Fruit fly (Drosophila melanogaster) whole organism, larva: Measurements from ENCODE around the gene IFT46.

Experiments used
- noc ChIP-seq: fragments of 200-800 bp; sonication (Bioruptor generic); optimal IDR thresholded peaks from 3 replicates; lab custom pipeline; 2019; ENCODE audit warnings: missing biosample characterization, mild to moderate bottlenecking, missing genetic modification characterization, moderate library complexity

Gene IFT46

DNA sequence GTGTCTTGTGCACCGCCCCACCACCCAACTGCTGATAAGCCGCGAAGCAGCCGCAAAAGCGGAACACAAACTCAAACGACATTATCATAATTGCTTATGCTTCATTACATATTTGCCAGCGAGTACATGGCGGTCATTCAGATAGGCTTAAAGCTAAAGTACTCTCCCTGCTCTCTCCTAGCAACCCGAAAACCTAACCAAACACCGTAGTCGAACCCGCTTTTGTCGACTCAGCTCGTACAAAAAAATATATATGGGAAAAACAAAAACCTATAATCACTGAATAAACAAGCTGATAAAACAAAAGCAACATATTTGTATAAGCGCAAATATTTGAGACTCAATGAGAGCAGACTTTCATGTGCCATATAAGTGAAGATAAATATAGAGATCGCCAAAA lies 11.1 kb upstream of the IFT46 start:
- peak; percentile 66 for TF ChIP-seq noc (tag; lab: Kevin White, UChicago)

DNA sequence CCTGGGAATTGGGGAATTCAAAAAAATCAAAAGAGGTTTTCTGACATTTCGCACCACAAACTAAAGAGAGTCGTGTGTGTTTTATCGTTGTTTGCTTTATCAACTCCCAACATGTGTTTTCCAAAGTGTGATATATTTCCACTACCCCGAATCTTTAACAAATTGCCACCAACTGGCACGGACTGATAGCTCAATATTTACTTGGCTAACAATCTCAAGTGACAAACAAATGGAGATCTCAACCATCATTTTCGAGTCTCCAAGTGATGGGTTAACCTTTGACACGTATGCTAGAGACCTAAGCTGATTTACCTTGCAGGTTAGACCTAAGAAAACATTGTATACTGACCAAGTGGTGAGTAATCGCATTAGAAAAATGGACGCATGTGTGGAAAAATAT lies 9.6 kb upstream of the IFT46 start:
- no peak for TF ChIP-seq noc (tag; lab: Kevin White, UChicago)

DNA sequence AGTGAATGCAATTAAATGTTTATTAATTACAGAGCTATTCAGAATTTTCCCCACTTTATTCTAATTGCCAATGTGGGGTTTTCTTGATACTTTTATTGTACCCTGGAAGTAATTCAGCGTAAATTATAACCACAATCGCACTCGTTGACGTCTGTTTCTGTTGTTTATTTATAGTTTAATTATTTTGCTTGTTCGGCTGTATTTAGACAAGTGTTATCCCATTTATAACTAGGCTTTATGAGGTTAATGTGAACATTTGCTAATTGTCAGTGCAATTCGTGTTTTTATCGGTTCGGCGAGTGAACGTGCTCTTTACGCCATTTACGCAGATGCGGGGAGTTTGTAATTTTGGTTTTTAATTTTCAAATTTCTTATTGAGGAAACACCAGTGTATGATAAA lies 9.1 kb upstream of the IFT46 start:
- peak; percentile 37 for TF ChIP-seq noc (tag; lab: Kevin White, UChicago)

DNA sequence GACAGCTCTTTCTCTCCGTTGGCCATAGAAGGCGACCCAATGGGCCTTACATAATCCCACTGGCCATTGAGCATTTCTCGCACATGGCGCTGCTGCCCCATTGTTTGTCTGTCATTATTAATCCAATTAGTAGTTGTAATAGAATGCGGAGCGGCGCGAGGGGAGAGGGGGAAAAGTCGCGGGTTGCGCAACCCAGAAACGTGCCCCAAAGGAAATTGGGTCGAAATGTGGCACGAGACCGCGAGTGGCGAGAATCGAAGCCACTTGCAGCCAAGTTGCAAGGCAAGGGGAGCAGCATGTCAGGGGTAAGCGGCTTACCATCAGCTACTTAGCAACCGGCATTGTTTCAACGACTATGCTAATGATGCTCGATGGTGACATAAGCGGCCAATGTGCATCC lies 8.5 kb upstream of the IFT46 start:
- TF ChIP-seq noc (tag; lab: Kevin White, UChicago): no peak

DNA sequence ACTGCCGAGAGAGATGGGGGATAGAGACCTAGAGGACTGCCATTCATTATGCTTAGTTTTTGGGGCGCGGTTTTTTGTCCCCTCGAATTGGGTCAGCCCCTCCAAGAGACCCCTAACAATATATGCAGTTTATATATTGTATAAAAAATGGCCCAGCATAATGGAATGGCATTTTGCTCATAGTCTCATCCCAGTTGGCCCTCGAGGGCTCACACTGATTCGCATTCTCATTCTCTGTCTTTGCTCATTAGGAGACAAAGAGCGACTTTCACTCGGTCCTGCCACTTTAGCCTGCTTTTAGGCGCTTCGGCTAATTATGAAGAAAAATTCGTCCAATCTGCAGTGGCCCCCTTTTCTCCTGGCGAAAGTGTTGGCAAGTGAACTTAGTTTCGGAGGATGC lies 7.5 kb upstream of the IFT46 start:
- TF ChIP-seq noc (tag; lab: Kevin White, UChicago): no peak

DNA sequence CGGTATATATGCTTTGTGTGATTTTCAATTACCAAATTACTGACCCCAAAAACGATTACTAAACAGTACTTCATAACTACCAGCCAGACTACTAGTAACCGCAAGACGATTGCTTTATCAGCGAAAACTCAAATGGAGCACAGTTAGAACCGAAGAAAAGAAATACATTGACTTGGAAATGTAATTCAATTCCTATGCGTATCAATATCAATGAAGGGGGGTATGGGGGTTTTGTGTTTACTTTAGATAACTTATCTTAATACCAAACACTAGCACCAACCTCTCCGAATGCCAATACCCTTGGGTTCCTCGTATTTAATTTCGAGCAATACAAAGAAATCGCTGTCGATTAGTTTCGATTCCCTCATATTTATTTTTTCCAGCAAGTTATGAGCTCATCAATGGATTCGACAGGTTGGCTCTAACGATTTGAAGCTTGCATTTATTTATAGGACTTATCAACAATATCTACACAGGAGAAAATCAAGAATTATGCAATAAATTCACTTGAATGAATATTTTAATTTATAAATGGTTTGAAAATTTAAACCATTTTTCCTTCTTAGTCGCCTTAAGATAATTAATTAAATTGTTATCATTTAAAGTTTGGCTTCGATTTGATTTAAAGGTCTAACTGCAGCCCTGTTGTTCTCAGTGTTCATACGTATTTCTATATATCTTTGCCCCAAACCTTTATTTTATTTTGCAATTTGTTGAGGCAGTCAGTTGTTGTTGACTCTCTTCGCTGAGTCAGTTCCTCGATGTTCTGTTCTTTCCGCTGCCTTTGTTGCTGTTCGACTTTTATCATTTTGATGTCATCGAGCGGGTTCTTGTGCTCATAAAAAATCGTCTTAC lies 5.7 kb upstream of the IFT46 start:
- TF ChIP-seq noc (tag; lab: Kevin White, UChicago): peak; percentile 96

DNA sequence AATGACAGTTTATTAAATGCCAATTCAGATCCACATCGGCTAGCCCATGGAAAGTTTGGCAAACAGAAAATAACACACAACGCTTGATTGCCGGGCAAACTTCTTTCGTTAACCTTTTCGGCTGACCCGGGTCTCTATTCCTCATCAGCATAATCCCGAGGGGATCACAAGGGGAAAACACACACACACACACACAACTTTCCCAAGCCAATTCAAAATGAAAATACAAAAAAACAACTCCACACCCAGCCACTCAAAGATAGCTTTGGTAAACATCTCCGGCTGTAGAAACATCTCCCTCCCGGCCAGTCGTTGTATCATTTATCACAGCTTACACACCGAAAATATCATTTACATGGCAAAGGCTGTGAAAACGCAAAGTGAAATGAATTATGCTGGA lies 4.2 kb upstream of the IFT46 start:
- TF ChIP-seq noc (tag; lab: Kevin White, UChicago): no peak

DNA sequence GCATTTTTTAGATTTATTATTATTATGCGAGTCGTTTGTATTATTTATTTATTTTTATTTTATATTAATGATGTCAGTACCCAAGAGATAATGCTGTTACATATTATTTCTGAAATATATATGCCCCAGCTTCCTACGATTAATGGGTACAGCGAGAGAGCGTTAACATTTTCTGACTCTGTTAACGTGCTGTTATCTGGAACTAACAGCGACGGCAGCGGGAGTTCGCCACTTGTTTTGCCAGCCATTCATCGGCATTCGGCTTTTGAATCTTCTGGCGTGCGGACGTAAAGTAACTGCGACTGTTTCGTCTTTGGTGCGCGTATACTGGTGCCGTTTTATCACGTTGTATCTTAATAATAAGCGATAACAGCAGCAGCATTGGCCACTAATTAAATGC lies 1.1 kb upstream of the IFT46 start, which contains the start of gene MESR3:
Gene MESR3, plus strand, starts transcription at position 254 of the 400 bp plus-strand sequence.
- TF ChIP-seq noc (tag; lab: Kevin White, UChicago): peak; percentile 19

DNA sequence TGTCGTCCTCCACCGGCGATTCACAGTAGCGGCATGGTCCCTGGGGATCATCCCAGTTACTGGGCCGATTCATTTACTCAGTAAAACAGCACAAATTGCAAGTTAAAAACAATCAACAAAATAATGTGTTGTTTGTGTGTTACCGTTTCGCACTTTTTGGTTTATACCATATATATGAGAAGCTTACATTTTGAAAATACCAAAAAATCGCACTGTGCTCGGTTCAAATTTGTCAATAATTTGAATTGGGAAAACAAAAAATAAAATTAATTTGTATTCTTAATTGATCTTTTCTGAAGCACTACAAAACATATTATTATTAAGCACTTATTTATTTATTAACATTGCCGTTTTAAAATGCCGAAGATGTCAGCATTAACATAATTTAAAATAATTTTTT lies 3.8 kb downstream of the IFT46 start, which contains the start of gene Atac2:
Gene Atac2, minus strand, starts transcription at position 144 of the 400 bp plus-strand sequence.
- TF ChIP-seq noc (tag; lab: Kevin White, UChicago): no peak

DNA sequence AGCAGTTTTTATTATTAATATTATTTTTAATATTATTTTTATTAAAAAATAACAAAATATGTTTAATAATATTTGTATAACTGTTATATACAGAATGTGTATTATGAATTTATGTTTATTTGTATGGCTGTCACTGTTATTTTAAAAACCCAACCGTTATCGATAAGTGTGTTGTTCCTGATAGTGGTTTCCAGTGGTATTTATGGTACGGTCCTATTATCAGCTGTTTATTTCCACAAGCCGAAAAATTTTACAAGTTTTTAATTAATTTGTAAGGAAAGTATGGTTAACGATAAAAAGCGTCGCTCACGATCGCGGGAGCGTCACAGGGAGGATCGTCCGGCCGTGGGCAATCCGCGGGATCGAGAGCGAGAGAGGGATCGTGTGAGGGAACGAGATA lies 9.3 kb downstream of the IFT46 start, which contains the start of gene CG10333:
Gene CG10333, plus strand, starts transcription at position 191 of the 400 bp plus-strand sequence.
- no peak for TF ChIP-seq noc (tag; lab: Kevin White, UChicago)

DNA sequence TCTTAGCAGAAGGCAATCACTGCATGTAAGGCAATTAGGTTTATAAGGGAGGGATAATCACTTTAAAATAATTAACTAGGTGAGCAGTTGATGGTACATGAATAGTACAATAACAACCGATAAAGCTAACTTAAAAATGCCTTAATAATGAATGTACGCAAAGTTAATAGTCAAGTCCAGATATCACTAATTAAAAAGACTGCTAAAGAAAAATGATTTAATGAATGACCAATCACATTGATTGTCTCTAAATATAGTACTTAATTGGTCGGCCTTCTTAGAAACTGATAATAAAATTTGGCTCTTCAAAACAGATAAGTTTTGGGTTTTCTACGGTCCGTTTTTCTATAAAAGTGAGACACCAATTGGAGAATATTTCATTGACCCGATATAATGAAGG lies 10.4 kb downstream of the IFT46 start, which contains the start of gene CG31789:
Gene CG31789, plus strand, starts transcription at position 380 of the 400 bp plus-strand sequence.
- TF ChIP-seq noc (tag; lab: Kevin White, UChicago): no peak

DNA sequence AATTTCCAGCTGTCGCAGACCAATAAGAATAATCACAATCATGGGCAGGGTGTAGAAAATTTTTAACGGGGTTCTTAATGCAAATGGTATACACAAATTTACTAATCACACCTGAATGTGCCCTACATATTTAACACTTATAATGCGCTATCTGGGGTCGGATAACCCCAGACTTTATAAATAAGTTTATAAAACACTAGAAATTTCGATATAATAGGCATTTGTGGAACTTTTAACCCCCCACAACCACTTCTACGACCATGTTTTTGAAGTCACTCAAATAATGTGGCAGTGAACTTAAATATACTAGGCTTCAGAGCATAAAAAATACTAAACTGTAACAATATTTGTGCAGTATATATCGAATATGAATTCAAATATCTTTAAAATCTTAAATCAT lies 10.9 kb downstream of the IFT46 start, which contains the start of gene CG10413:
Gene CG10413, minus strand, starts transcription at position 264 of the 400 bp plus-strand sequence.
- TF ChIP-seq noc (tag; lab: Kevin White, UChicago): peak; percentile 98

DNA sequence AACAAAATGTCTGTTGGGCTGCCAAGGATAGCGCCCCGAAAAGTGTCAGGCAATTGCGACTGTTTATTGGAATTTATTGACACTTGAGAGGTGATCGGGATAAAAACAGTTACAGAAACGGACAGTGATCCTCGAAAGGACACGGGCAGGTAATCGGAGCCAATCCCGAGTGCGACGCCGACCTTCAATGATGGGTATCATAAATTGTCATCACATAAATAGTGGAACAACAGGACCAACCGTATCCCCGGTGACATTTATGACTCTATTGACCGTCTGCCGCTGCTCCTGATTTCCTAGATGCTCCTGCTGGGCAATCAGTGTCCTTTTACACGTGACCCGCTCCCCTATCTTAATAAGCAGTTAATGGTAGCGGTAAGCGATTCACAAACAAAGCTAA lies 16.8 kb downstream of the IFT46 start:
- TF ChIP-seq noc (tag; lab: Kevin White, UChicago): no peak

DNA sequence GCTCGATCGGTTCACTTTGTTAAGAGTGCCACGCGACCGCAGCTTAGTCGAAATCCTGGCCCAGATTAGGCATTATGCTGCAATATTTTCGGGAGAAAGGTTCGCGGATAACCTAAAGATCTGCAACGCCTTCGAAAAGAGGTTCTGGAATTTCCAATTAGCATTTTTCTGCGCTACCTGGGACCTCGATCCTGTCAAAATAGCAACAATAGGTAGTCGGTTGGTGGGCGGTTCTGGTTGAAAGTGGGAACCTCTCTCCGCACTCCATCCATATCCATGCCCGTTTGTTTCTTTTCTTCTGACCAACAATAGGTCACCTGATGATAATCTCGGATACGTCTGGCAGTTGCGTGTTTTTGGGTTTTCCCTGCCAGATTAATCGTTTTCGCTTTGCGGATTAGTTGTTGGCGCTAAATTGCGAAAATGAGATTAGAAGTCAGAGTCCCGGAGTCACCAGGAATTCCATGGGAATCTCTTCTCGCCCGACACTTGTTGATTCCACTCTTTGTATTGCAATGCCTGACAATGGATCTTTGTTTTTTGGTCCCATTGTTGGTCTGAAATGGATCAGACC lies 17.7 kb downstream of the IFT46 start:
- TF ChIP-seq noc (tag; lab: Kevin White, UChicago): no peak

DNA sequence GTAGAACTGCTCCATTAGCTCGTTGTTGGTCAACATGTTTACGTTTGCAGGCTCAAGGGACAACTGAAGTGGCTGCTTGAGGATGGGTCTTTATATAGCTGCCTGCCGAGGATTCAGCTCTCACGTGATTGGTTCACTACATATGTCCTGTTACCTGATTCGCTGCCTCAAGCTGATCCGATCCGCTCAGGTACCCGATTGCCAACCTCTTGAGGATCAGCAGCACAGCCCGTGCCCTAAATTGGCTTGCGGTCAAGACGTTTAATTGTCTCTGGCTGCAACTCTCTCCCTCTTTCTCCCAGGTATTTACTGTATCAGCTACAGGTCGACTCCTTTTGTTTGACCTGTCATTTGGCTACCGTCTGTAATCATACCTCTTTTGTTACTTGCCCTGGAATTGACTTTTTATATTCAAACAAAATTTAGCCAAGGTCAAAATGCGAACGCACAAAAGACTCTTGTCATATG lies 19.0 kb downstream of the IFT46 start, which contains the start of gene amos:
Gene amos, minus strand, starts transcription at position 51 of the 468 bp plus-strand sequence.
- TF ChIP-seq noc (tag; lab: Kevin White, UChicago): no peak

DNA sequence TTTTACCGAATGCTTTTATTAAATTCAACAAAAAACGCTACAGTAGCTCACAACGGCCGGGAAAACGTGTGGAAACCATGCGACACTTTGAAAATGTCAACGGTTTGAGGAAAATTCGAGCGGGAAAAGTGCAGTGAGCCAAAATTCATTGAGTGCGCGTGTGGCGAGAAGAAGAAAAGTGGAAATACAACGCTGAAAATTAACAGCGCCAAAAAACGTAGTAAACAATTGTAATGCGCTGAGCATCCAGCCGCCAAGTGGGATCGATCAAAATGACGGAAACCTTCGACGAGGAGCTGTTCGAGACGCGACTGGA lies 25.0 kb downstream of the IFT46 start:
- no peak for TF ChIP-seq noc (tag; lab: Kevin White, UChicago)
